Fruit fly (Drosophila melanogaster): ENCODE results near the gene CG32486.

- no peak for TF ChIP-seq Clk (GFP tag; optimal IDR thresholded peaks at IDR 0.05)
- TF ChIP-seq tj (GFP tag; optimal IDR thresholded peaks at IDR 0.05), result no peak
- no peak for TF ChIP-seq cic (GFP tag; optimal IDR thresholded peaks at IDR 0.05)
- TF ChIP-seq CG1620 (GFP tag; optimal IDR thresholded peaks at IDR 0.05), result no peak
- TF ChIP-seq CG7045 (GFP tag; optimal IDR thresholded peaks at IDR 0.05), result no peak
- TF ChIP-seq Mnt (GFP tag; optimal IDR thresholded peaks at IDR 0.05), result peak; percentile 59
- TF ChIP-seq CG14711 (tag; optimal IDR thresholded peaks at IDR 0.05), result no peak
- no peak for TF ChIP-seq toe (GFP tag; optimal IDR thresholded peaks at IDR 0.05)
- no peak for TF ChIP-seq CG7101 (tag; optimal IDR thresholded peaks at IDR 0.05)
Observed at dm6 chr3L:3054851-3055250, 15.8 kb downstream of the CG32486 start, which contains the start of gene CG16753.

All from whole organism, adult.